Worm (Caenorhabditis elegans): ENCODE results near the gene F53B2.8.

DNA sequence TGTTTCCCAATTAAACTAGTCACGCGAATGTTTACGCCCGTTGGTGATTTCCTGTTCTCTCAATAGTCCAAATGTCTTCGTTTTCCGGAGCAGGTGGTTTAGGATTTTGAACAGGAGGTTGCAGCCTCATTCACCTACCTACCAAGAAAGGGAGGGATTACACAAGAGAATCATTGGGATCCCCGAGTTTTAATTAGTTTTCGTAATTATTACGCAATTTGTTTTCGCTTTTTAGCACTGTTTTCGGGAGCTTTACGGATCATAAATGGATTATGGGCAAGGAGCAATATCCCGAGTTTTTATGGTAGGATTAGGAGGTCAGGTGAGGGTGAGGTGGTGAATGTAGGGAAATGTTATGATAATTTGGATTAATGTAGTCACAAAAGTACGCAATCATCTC is 18.7 kb upstream of the F53B2.8 start:
- TF ChIP-seq ref-1 (GFP tag; conservative IDR thresholded peaks at IDR 0.05), result no peak
- TF ChIP-seq ztf-23 (GFP tag; IDR thresholded peaks at IDR 0.05), result no peak
- no peak for TF ChIP-seq cog-1 (tag; optimal IDR thresholded peaks at IDR 0.05)
- TF ChIP-seq med-1 (GFP tag; optimal IDR thresholded peaks at IDR 0.05; ENCODE audit: insufficient read depth), result no peak
- TF ChIP-seq T22C8.4 (GFP tag; IDR thresholded peaks at IDR 0.05), result no peak
- TF ChIP-seq tab-1 (GFP tag; IDR thresholded peaks at IDR 0.05), result no peak

Measured in whole organism, midembryonic.